Worm (Caenorhabditis elegans) whole organism, late embryonic: ENCODE measurements around the gene R05G6.9.

Experiments
- F13H6.1 ChIP-seq: sonication (generic microtip); optimal IDR thresholded peaks from 2 replicates; lab custom pipeline; 2016; ENCODE audit warnings: missing genetic modification characterization, missing compliant biosample characterization
- K09A11.1 ChIP-seq: sonication (generic microtip); optimal IDR thresholded peaks from 2 replicates; lab custom pipeline; 2017; ENCODE audit warnings: antibody characterized with exemption, mild to moderate bottlenecking, missing genetic modification characterization, missing compliant biosample characterization; ENCODE audit not compliant: insufficient read depth
- Y22D7AL.16 ChIP-seq: sonication (generic microtip); optimal IDR thresholded peaks from 2 replicates; lab custom pipeline; 2016; ENCODE audit warnings: missing genetic modification characterization, missing compliant biosample characterization
- ahr-1 ChIP-seq: sonication (generic microtip); optimal IDR thresholded peaks from 2 replicates; lab custom pipeline; 2016; ENCODE audit warnings: missing genetic modification characterization, missing compliant biosample characterization
- ama-1 ChIP-seq: fragments of 150-350 bp; optimal IDR thresholded peaks from 2 replicates; lab custom pipeline; 2014
- ceh-14 ChIP-seq: sonication (generic microtip); optimal IDR thresholded peaks from 2 replicates; lab custom pipeline; 2016; ENCODE audit warnings: missing genotype, missing genetic modification characterization, missing compliant biosample characterization
- ceh-2 ChIP-seq: sonication (generic microtip); optimal IDR thresholded peaks from 2 replicates; lab custom pipeline; 2016; ENCODE audit warnings: missing genotype, missing genetic modification characterization, missing compliant biosample characterization
- ceh-31 ChIP-seq: sonication (generic microtip); optimal IDR thresholded peaks from 2 replicates; lab custom pipeline; 2016; ENCODE audit warnings: missing genetic modification characterization, missing compliant biosample characterization
- ceh-34 ChIP-seq: sonication (generic microtip); optimal IDR thresholded peaks from 2 replicates; lab custom pipeline; 2016; ENCODE audit warnings: mild to moderate bottlenecking, missing genetic modification characterization, missing compliant biosample characterization
- ceh-6 ChIP-seq: fragments of 200-800 bp; sonication (Bioruptor generic); optimal IDR thresholded peaks from 2 replicates; lab custom pipeline; 2018; ENCODE audit warnings: mild to moderate bottlenecking, missing genetic modification characterization, missing compliant biosample characterization
- dmd-4 ChIP-seq: sonication (generic microtip); optimal IDR thresholded peaks from 2 replicates; lab custom pipeline; 2016; ENCODE audit warnings: borderline replicate concordance, missing genetic modification characterization, missing compliant biosample characterization
- fkh-10 ChIP-seq: fragments of 150-350 bp; optimal IDR thresholded peaks from 2 replicates; lab custom pipeline; 2014; ENCODE audit warnings: missing biosample characterization, missing genetic modification reagents, missing genetic modification characterization
- nhr-11 ChIP-seq: fragments of 150-350 bp; optimal IDR thresholded peaks from 2 replicates; lab custom pipeline; 2014; ENCODE audit warnings: missing biosample characterization, missing genetic modification characterization
- odd-2 ChIP-seq: sonication (generic microtip); optimal IDR thresholded peaks from 2 replicates; lab custom pipeline; 2017; ENCODE audit warnings: antibody characterized with exemption, mild to moderate bottlenecking, missing genetic modification characterization, missing compliant biosample characterization
- pax-1 ChIP-seq: fragments of 150-350 bp; optimal IDR thresholded peaks from 2 replicates; lab custom pipeline; 2014; ENCODE audit warnings: missing biosample characterization, missing genetic modification characterization
- pqm-1 ChIP-seq: sonication (generic microtip); optimal IDR thresholded peaks from 2 replicates; lab custom pipeline; 2016; ENCODE audit warnings: missing genetic modification characterization, missing compliant biosample characterization
- sdc-2 ChIP-seq: sonication (generic microtip); optimal IDR thresholded peaks from 2 replicates; lab custom pipeline; 2016; ENCODE audit warnings: missing genotype, missing genetic modification characterization, missing compliant biosample characterization
- unc-86 ChIP-seq: sonication (generic microtip); optimal IDR thresholded peaks from 2 replicates; lab custom pipeline; 2016; ENCODE audit warnings: missing genetic modification characterization, missing compliant biosample characterization

Gene R05G6.9

DNA sequence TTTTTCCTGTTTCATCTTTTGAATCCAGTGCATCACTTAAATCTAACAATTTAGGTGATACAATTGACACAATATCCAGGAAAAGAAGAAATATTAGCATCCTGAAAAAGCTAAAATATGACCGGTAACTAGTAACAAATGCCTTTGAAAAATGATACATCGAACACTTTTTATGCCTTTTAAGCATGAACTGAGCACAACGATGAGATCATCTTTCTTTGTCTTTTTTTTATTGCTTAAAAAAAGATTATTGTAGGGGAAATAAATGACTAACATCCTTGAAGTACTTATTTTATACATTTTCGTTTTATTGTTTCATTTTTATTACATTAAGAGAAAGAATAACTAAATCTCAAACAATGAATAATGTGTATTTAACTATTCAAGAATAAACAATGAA lies 50.2 kb downstream of the R05G6.9 start, which contains the start of gene F13B6.3:
Gene F13B6.3, minus strand, starts transcription at position 101 of the 400 bp plus-strand sequence.
- TF ChIP-seq fkh-10 (GFP tag; lab: Kevin White, UChicago) (no peak), ceh-34 (tag; lab: Kevin White, UChicago) (no peak), ama-1 (no peak), K09A11.1 (tag; lab: Kevin White, UChicago) (no peak), F13H6.1 (tag; lab: Kevin White, UChicago) (no peak), unc-86 (tag; lab: Kevin White, UChicago) (no peak), pqm-1 (no peak), ceh-2 (tag; lab: Kevin White, UChicago) (no peak), ceh-31 (tag; lab: Kevin White, UChicago) (no peak), sdc-2 (tag; lab: Kevin White, UChicago) (no peak), odd-2 (no peak), ahr-1 (tag; lab: Kevin White, UChicago) (no peak), dmd-4 (no peak), nhr-11 (tag; lab: Kevin White, UChicago) (no peak), Y22D7AL.16 (tag; lab: Kevin White, UChicago) (no peak), ceh-14 (no peak), pax-1 (tag; lab: Kevin White, UChicago) (no peak), ceh-6 (GFP tag; lab: Kevin White, UChicago) (no peak)
